Worm (Caenorhabditis elegans) whole organism, early embryonic: ENCODE results near the gene T08D10.5.

ENCODE experiments used
- B0310.2 ChIP-seq: sonication (generic microtip); optimal IDR thresholded peaks from 2 replicates; lab custom pipeline; 2016; ENCODE audit warnings: mild to moderate bottlenecking, missing genetic modification characterization, missing compliant biosample characterization
- F13C5.2 ChIP-seq: sonication (generic microtip); optimal IDR thresholded peaks from 2 replicates; lab custom pipeline; 2017; ENCODE audit warnings: mild to moderate bottlenecking, missing genetic modification characterization, inconsistent platforms, missing compliant biosample characterization
- ama-1 ChIP-seq: fragments of 150-350 bp; optimal IDR thresholded peaks from 2 replicates; lab custom pipeline; 2014
- flt-1 ChIP-seq: fragments of 200-800 bp; sonication (Bioruptor generic); IDR thresholded peaks from 2 replicates; pipeline ENCODE4 v1.3.6; 2022; ENCODE audit warnings: missing genetic modification characterization, missing compliant biosample characterization
- tbx-37 ChIP-seq: fragments of 200-800 bp; sonication (Bioruptor generic); conservative IDR thresholded peaks from 2 replicates; pipeline ENCODE4 v1.3.6; 2022; ENCODE audit warnings: missing genetic modification reagents, missing genetic modification characterization, missing compliant biosample characterization

ce11 chrX:11969085-11969484 is 11.7 kb downstream of the T08D10.5 start:
- TF ChIP-seq flt-1 (GFP tag; lab: Robert Waterston, UW) (no peak), F13C5.2 (tag; lab: Kevin White, UChicago) (no peak), B0310.2 (no peak), ama-1 (lab: Kevin White, UChicago) (no peak), tbx-37 (GFP tag; lab: Robert Waterston, UW) (no peak)
